Worm (Caenorhabditis elegans) whole organism, L4/young adult: ENCODE measurements around the gene H43I07.4.

ENCODE experiments used
- W03F9.2 ChIP-seq: fragments of 150-350 bp; optimal IDR thresholded peaks from 2 replicates; lab custom pipeline; 2014; ENCODE audit warnings: missing biosample characterization, missing genetic modification characterization
- dao-5 ChIP-seq: sonication (generic microtip); optimal IDR thresholded peaks from 2 replicates; lab custom pipeline; 2016; ENCODE audit warnings: missing genotype, missing genetic modification characterization, moderate library complexity, missing compliant biosample characterization
- him-1 ChIP-seq: sonication (generic microtip); optimal IDR thresholded peaks from 2 replicates; lab custom pipeline; 2016; ENCODE audit warnings: missing genotype, missing genetic modification reagents, missing genetic modification characterization, missing compliant biosample characterization

Gene H43I07.4

DNA sequence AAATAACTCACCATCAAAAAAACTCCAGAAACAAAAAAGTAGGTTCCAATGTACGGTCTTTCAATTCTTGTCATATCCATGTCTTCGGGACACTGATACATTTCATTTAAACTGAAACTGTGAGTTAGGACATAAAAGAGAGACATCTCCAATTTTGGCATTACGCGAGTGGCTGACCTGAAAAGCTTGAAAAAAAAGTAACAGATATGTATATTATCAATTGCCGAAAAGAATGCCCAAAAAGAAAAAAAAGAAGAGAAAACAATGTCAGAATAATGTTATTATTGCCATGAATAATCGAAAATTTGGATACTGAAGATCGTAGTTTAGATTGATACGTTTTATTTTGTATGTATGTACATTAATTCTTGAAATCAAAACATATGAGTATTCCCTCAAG is 40.5 kb downstream of the H43I07.4 start, which contains the start of gene srt-14:
srt-14 (minus strand) TSS at position 101 of the 400 bp plus-strand sequence.
- no peak for TF ChIP-seq W03F9.2 (tag; lab: Kevin White, UChicago)
- no peak for TF ChIP-seq him-1 (tag; lab: Kevin White, UChicago)
- TF ChIP-seq dao-5 (tag; lab: Kevin White, UChicago), result no peak

DNA sequence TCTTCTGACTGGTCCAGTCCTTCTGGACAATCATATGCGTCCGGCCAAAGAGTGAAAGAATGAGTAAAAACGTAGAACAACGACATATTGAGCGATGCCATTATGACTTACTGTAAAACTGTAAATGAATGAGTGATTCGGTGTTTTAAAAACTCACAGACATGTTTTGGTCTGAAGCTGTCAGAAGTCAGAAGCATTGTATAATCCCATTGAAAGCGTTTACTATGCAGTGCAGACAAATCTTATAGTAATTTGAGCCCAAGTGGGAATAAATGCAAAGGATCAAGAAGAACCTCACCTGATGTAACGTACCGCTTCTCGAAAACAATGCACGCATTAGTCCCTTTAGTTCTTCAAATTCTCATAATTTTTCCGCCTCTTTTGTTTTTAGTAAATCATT is 44.1 kb downstream of the H43I07.4 start, which contains the start of gene srt-3:
srt-3 (minus strand) TSS at position 101 of the 400 bp plus-strand sequence.
- TF ChIP-seq W03F9.2 (tag; lab: Kevin White, UChicago) (no peak), dao-5 (tag; lab: Kevin White, UChicago) (no peak), him-1 (tag; lab: Kevin White, UChicago) (no peak)

DNA sequence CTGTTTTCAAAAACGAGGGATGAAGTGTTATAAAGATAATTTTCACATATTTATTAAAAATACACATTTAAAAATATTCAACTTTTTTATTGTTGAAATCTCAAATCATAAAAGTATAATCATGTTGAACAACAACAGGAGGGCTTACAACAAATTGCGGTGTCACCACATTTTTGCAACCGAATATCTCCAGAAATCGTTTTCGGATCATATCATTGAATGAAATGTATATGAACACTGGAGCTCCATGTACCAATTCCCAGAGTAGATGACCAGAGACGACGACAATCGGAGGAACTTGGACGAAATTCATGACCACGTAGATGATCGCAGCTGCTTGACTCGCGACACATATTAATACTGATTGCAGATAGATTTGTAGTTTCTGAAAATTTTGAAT is 45.4 kb downstream of the H43I07.4 start:
- no peak for TF ChIP-seq W03F9.2 (tag; lab: Kevin White, UChicago)
- no peak for TF ChIP-seq dao-5 (tag; lab: Kevin White, UChicago)
- no peak for TF ChIP-seq him-1 (tag; lab: Kevin White, UChicago)

DNA sequence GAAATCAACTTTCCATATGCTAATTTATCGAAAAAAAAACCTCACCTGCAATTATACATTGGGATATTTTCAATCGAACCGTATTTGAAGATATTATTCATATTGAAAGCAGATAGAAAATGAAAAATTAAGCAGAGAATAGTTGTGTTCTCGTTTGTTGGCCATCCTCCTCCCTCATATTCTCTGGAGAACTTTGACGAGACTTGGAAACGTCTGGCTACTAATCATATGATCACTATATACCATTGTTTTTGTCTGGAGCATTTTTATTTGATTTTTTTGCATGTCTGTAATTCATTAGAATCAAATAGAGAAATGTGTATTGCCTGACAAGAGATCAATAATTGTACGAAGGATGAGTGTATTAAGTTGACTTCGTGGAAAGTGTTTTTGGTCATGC is 48.6 kb downstream of the H43I07.4 start, which contains the start of gene srt-35:
srt-35 (minus strand) TSS at position 101 of the 400 bp plus-strand sequence.
- TF ChIP-seq him-1 (tag; lab: Kevin White, UChicago), result no peak
